Fruit fly (Drosophila melanogaster): ENCODE data around the gene Xe7.

- no peak for TF ChIP-seq Hr96 (GFP tag; optimal IDR thresholded peaks at IDR 0.05)
- no peak for TF ChIP-seq Clk (GFP tag; optimal IDR thresholded peaks at IDR 0.05)
- TF ChIP-seq Crg-1 (GFP tag; optimal IDR thresholded peaks at IDR 0.05) = no peak
- TF ChIP-seq CG12768 (GFP tag; optimal IDR thresholded peaks at IDR 0.05) = no peak
Measured at dm6 chr3R:5689626-5690025, 20.5 kb upstream of the Xe7 start.

Data from whole organism, adult.